Fruit fly (Drosophila melanogaster) ovary, adult (tissue): ENCODE measurements around the gene Npc2f.

Experiments used
- CG17801 ChIP-seq: fragments of 200-800 bp; optimal IDR thresholded peaks from 2 replicates; lab custom pipeline; 2019; ENCODE audit warnings: missing biosample characterization, mild to moderate bottlenecking, missing genetic modification characterization, moderate library complexity; ENCODE audit not compliant: partially characterized antibody

Npc2f gene

dm6 chr3R:24112320-24113069 lies 25.2 kb upstream of the Npc2f start, which contains the start of gene CG13605:
CG13605 (minus strand) TSS chr3R:24112389.
- peak; percentile 74 for TF ChIP-seq CG17801

- TF ChIP-seq CG17801: no peak
These were observed 24.7 kb upstream of the Npc2f start, which contains the start of gene Root for dm6 chr3R:24113070-24113385. Root (plus strand) TSS chr3R:24113286.

- no peak for TF ChIP-seq CG17801
These were observed 21.5 kb upstream of the Npc2f start, which contains the start of gene CG13607 for dm6 chr3R:24116180-24116579. CG13607 (minus strand) TSS chr3R:24116322.

- TF ChIP-seq CG17801: no peak
These were observed 20.7 kb upstream of the Npc2f start for dm6 chr3R:24116972-24117371.

dm6 chr3R:24121669-24122068 lies 16.0 kb upstream of the Npc2f start:
- TF ChIP-seq CG17801: no peak

dm6 chr3R:24122369-24122768 lies 15.3 kb upstream of the Npc2f start:
- TF ChIP-seq CG17801: no peak

- TF ChIP-seq CG17801: peak; percentile 41
These were observed 7.6 kb upstream of the Npc2f start, which contains the start of the genes GatB and Tsc1 for dm6 chr3R:24130080-24130479. GatB (minus strand) TSS chr3R:24130255. Tsc1 (plus strand) TSS chr3R:24130307.

dm6 chr3R:24134580-24134979 lies 3.1 kb upstream of the Npc2f start, which contains the start of gene Sec10:
Sec10 (plus strand) TSS chr3R:24134831.
- peak; percentile 41 for TF ChIP-seq CG17801

dm6 chr3R:24138478-24139455 lies 1.1 kb downstream of the Npc2f start:
- TF ChIP-seq CG17801: no peak

dm6 chr3R:24139646-24140130 lies 2.0 kb downstream of the Npc2f start:
- TF ChIP-seq CG17801: no peak

dm6 chr3R:24141013-24141592 lies 3.4 kb downstream of the Npc2f start, which contains the start of gene Kal1:
Kal1 (plus strand) TSS chr3R:24141395.
- peak; percentile 97 for TF ChIP-seq CG17801

dm6 chr3R:24142971-24143370 lies 5.3 kb downstream of the Npc2f start:
- TF ChIP-seq CG17801: no peak

dm6 chr3R:24143372-24143771 lies 5.7 kb downstream of the Npc2f start:
- TF ChIP-seq CG17801: no peak

dm6 chr3R:24143779-24144178 lies 6.1 kb downstream of the Npc2f start:
- no peak for TF ChIP-seq CG17801

- TF ChIP-seq CG17801: no peak
These were observed 6.8 kb downstream of the Npc2f start for dm6 chr3R:24144542-24144941.

dm6 chr3R:24148838-24149237 lies 11.1 kb downstream of the Npc2f start, which contains the start of gene Slimp:
Slimp (minus strand) TSS chr3R:24148967.
- TF ChIP-seq CG17801: peak; percentile 42
